Worm (Caenorhabditis elegans): Measurements from ENCODE around the gene K02C4.5.

DNA sequence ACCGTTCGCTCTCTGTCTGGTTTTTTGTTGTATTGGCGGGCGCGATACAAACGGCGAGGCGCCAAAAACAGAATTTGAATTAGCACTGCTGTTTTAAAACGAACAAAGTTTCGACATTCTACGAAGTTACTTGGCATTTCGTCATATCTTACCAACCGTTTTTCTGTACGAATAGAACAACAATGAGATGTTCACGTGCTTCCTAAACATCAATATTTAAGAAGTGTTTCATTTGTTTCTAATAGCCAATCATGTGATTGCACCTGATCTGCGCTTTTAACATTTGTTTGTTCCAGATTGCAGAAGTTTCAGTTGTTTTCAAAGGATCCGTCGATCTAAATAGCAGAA lies 50.8 kb downstream of the K02C4.5 start:
- TF ChIP-seq flt-1 (GFP tag; IDR thresholded peaks at IDR 0.05) = no peak
- TF ChIP-seq ztf-29 (GFP tag; IDR thresholded peaks at IDR 0.05) = no peak
- TF ChIP-seq T22C8.4 (GFP tag; IDR thresholded peaks at IDR 0.05) = no peak
- TF ChIP-seq ref-1 (GFP tag; conservative IDR thresholded peaks at IDR 0.05) = no peak
- no peak for TF ChIP-seq med-1 (GFP tag; optimal IDR thresholded peaks at IDR 0.05; ENCODE audit: insufficient read depth)
- no peak for TF ChIP-seq ztf-23 (GFP tag; IDR thresholded peaks at IDR 0.05)
- no peak for TF ChIP-seq tab-1 (GFP tag; IDR thresholded peaks at IDR 0.05)
- TF ChIP-seq klf-2 (GFP tag; conservative IDR thresholded peaks at IDR 0.05) = no peak
- no peak for TF ChIP-seq cog-1 (tag; optimal IDR thresholded peaks at IDR 0.05)

All from whole organism, midembryonic.